Fruit fly (Drosophila melanogaster) whole organism, embryonic: Measurements from ENCODE around the gene CG31259.

Experiments
- ATbp ChIP-seq: fragments of 200-800 bp; sonication (Bioruptor generic); optimal IDR thresholded peaks from 2 replicates; lab custom pipeline; 2017; ENCODE audit warnings: missing biosample characterization, mild to moderate bottlenecking, missing genetic modification characterization, missing genetic modification reagents
- Adf1 ChIP-seq: fragments of 200-800 bp; sonication (Bioruptor generic); IDR thresholded peaks from 2 replicates; pipeline ENCODE4 v1.3.6; 2022; ENCODE audit warnings: missing biosample characterization, missing genetic modification characterization
- Bdp1 ChIP-seq: fragments of 200-800 bp; sonication (Bioruptor generic); optimal IDR thresholded peaks from 3 replicates; lab custom pipeline; 2016; ENCODE audit warnings: missing biosample characterization, missing genetic modification characterization
- CG1024 ChIP-seq: fragments of 200-800 bp; sonication (Bioruptor generic); IDR thresholded peaks from 2 replicates; pipeline ENCODE4 v1.3.6; 2022; ENCODE audit warnings: missing biosample characterization, missing genetic modification characterization
- CG11456 ChIP-seq: fragments of 200-800 bp; sonication (Bioruptor generic); IDR thresholded peaks from 3 replicates; pipeline ENCODE4 v1.3.6; 2022; ENCODE audit warnings: missing biosample characterization, missing genetic modification characterization
- CG11560 ChIP-seq: fragments of 200-800 bp; sonication (Bioruptor generic); IDR thresholded peaks from 3 replicates; pipeline ENCODE4 v1.3.6; 2022; ENCODE audit warnings: missing biosample characterization, missing genetic modification characterization
- CG11723 ChIP-seq: fragments of 200-800 bp; sonication (Bioruptor generic); optimal IDR thresholded peaks from 2 replicates; lab custom pipeline; 2017; ENCODE audit warnings: missing biosample characterization, mild to moderate bottlenecking, missing genetic modification characterization
- CG1233 ChIP-seq: fragments of 200-800 bp; sonication (Bioruptor generic); optimal IDR thresholded peaks from 4 replicates; lab custom pipeline; 2018; ENCODE audit warnings: missing biosample characterization, mild to moderate bottlenecking, missing genetic modification characterization
- CG14667 ChIP-seq: fragments of 200-800 bp; sonication (Bioruptor generic); IDR thresholded peaks from 2 replicates; pipeline ENCODE4 v1.3.6; 2022; ENCODE audit warnings: missing biosample characterization, missing genetic modification characterization
- CG15073 ChIP-seq: fragments of 200-800 bp; sonication (Bioruptor generic); optimal IDR thresholded peaks from 2 replicates; lab custom pipeline; 2016; ENCODE audit warnings: missing biosample characterization, missing genetic modification characterization
- CG15514 ChIP-seq: fragments of 200-800 bp; sonication (Bioruptor generic); optimal IDR thresholded peaks from 3 replicates; lab custom pipeline; 2017; ENCODE audit warnings: missing biosample characterization, missing genetic modification characterization, mild to moderate bottlenecking, moderate library complexity, missing genetic modification reagents
- CG17359 ChIP-seq: fragments of 200-800 bp; sonication (Bioruptor generic); optimal IDR thresholded peaks from 3 replicates; lab custom pipeline; 2018; ENCODE audit warnings: missing biosample characterization, mild to moderate bottlenecking, missing genetic modification characterization, moderate library complexity
- CG2678 ChIP-seq: fragments of 200-800 bp; sonication (Bioruptor generic); optimal IDR thresholded peaks from 3 replicates; lab custom pipeline; 2019; ENCODE audit warnings: missing biosample characterization, mild to moderate bottlenecking, missing genetic modification characterization, moderate library complexity
- CG3847 ChIP-seq: fragments of 200-800 bp; sonication (Bioruptor generic); IDR thresholded peaks from 2 replicates; pipeline ENCODE4 v1.3.6; 2022; ENCODE audit warnings: missing biosample characterization, missing genetic modification characterization
- CG4730 ChIP-seq: fragments of 200-800 bp; sonication (Bioruptor generic); IDR thresholded peaks from 2 replicates; pipeline ENCODE4 v1.3.6; 2022; ENCODE audit warnings: missing biosample characterization, missing genetic modification characterization
- CG7372 ChIP-seq: fragments of 200-800 bp; sonication (Bioruptor generic); IDR thresholded peaks from 2 replicates; pipeline ENCODE4 v1.3.6; 2022; ENCODE audit warnings: missing biosample characterization, missing genetic modification characterization
- CG7556 ChIP-seq: fragments of 200-800 bp; sonication (Bioruptor generic); optimal IDR thresholded peaks from 2 replicates; lab custom pipeline; 2017; ENCODE audit warnings: missing biosample characterization, mild to moderate bottlenecking, missing genetic modification characterization
- CG7839 ChIP-seq: fragments of 200-800 bp; sonication (Bioruptor generic); optimal IDR thresholded peaks from 3 replicates; lab custom pipeline; 2018; ENCODE audit warnings: missing biosample characterization, mild to moderate bottlenecking, missing genetic modification characterization, moderate library complexity
- CG9876 ChIP-seq: fragments of 200-800 bp; sonication (Bioruptor generic); optimal IDR thresholded peaks from 2 replicates; lab custom pipeline; 2016; ENCODE audit warnings: missing biosample characterization, missing genetic modification characterization
- GATAe ChIP-seq: fragments of 200-800 bp; sonication (Bioruptor generic); conservative IDR thresholded peaks from 2 replicates; pipeline ENCODE4 v1.3.6; 2022; ENCODE audit warnings: missing biosample characterization, missing genetic modification characterization
- Hand ChIP-seq: fragments of 200-800 bp; sonication (Bioruptor generic); optimal IDR thresholded peaks from 2 replicates; lab custom pipeline; 2017; ENCODE audit warnings: mild to moderate bottlenecking, missing biosample characterization, missing genetic modification reagents, missing genetic modification characterization
- HmgZ ChIP-seq: fragments of 200-800 bp; sonication (Bioruptor generic); optimal IDR thresholded peaks from 2 replicates; lab custom pipeline; 2018; ENCODE audit warnings: missing biosample characterization, mild to moderate bottlenecking, missing genetic modification characterization
- Med ChIP-seq: fragments of 200-800 bp; sonication (Bioruptor generic); peaks from one replicate; lab custom pipeline; 2016; ENCODE audit warnings: missing biosample characterization, missing genetic modification characterization, mild to moderate bottlenecking, inconsistent platforms, moderate library complexity
- Meics ChIP-seq: fragments of 200-800 bp; sonication (Bioruptor generic); optimal IDR thresholded peaks from 2 replicates; lab custom pipeline; 2017; ENCODE audit warnings: missing biosample characterization, mild to moderate bottlenecking, missing genetic modification characterization
- Nf-YA ChIP-seq: fragments of 200-800 bp; sonication (Bioruptor generic); IDR thresholded peaks from 2 replicates; pipeline ENCODE4 v1.3.6; 2022; ENCODE audit warnings: missing biosample characterization, missing genetic modification characterization
- PHDP ChIP-seq: fragments of 200-800 bp; sonication (Bioruptor generic); optimal IDR thresholded peaks from 3 replicates; lab custom pipeline; 2018; ENCODE audit warnings: missing biosample characterization, mild to moderate bottlenecking, missing genetic modification characterization, moderate library complexity
- Pdp1 ChIP-seq, 2 experiments: fragments of 200-800 bp; sonication (Bioruptor generic); optimal IDR thresholded peaks; 3 replicates each; lab custom pipeline; 2016; ENCODE audit warnings: missing biosample characterization in 2 of 2, missing genetic modification characterization in 2 of 2, mild to moderate bottlenecking in 1 of 2, moderate library complexity in 1 of 2
- Ptx1 ChIP-seq: fragments of 200-800 bp; sonication (Bioruptor generic); IDR thresholded peaks from 2 replicates; pipeline ENCODE4 v1.3.6; 2022; ENCODE audit warnings: missing biosample characterization, missing genetic modification characterization
- Tbp ChIP-seq: fragments of >200 bp; optimal IDR thresholded peaks from 2 replicates; lab custom pipeline; 2018; ENCODE audit warnings: missing biosample characterization, missing genetic modification characterization
- Xbp1 ChIP-seq: fragments of 200-800 bp; sonication (Bioruptor generic); optimal IDR thresholded peaks from 3 replicates; lab custom pipeline; 2016; ENCODE audit warnings: missing biosample characterization, mild to moderate bottlenecking, missing genetic modification characterization
- Xrp1 ChIP-seq: fragments of 200-800 bp; sonication (Bioruptor generic); IDR thresholded peaks from 2 replicates; pipeline ENCODE4 v1.3.6; 2022; ENCODE audit warnings: missing biosample characterization, missing genetic modification characterization
- bab2 ChIP-seq: fragments of 200-800 bp; sonication (Bioruptor generic); optimal IDR thresholded peaks from 2 replicates; lab custom pipeline; 2016; ENCODE audit warnings: missing biosample characterization, missing genetic modification characterization
- cad ChIP-seq: fragments of >200 bp; optimal IDR thresholded peaks from 2 replicates; lab custom pipeline; 2017; ENCODE audit warnings: missing biosample characterization, missing genetic modification characterization
- ci ChIP-seq: fragments of 200-800 bp; sonication (Bioruptor generic); IDR thresholded peaks from 3 replicates; pipeline ENCODE4 v1.3.6; 2022; ENCODE audit warnings: missing biosample characterization, missing genetic modification characterization
- esg ChIP-seq: fragments of 200-800 bp; sonication (Bioruptor generic); conservative IDR thresholded peaks from 2 replicates; pipeline ENCODE4 v1.3.6; 2022; ENCODE audit warnings: missing biosample characterization, missing genetic modification characterization
- gsb ChIP-seq: fragments of 200-800 bp; sonication (Bioruptor generic); IDR thresholded peaks from 2 replicates; pipeline ENCODE4 v1.3.6; 2022; ENCODE audit warnings: missing biosample characterization, missing genetic modification characterization
- ind ChIP-seq: fragments of 200-800 bp; sonication (Bioruptor generic); optimal IDR thresholded peaks from 3 replicates; lab custom pipeline; 2016; ENCODE audit warnings: missing biosample characterization, missing genetic modification characterization
- lilli ChIP-seq: fragments of 200-800 bp; sonication (Bioruptor generic); optimal IDR thresholded peaks from 3 replicates; lab custom pipeline; 2016; ENCODE audit warnings: missing biosample characterization, missing genetic modification characterization
- nom ChIP-seq: fragments of 200-800 bp; sonication (Bioruptor generic); optimal IDR thresholded peaks from 2 replicates; lab custom pipeline; 2017; ENCODE audit warnings: missing biosample characterization, missing genetic modification characterization, mild to moderate bottlenecking, moderate library complexity, missing genetic modification reagents
- org-1 ChIP-seq: fragments of 200-800 bp; sonication (Bioruptor generic); optimal IDR thresholded peaks from 2 replicates; lab custom pipeline; 2017; ENCODE audit warnings: missing biosample characterization, missing genetic modification characterization
- prd ChIP-seq, 3 experiments: fragments of >200 bp in 2 of 3; fragments of 200-800 bp in 1 of 3; sonication (Bioruptor generic) in 1 of 3; optimal IDR thresholded peaks in 2 of 3; IDR thresholded peaks in 1 of 3; 2 replicates in 2 of 3; 3 replicates in 1 of 3; pipeline versions ENCODE4 v1.3.6 to Lab custom; 2017 to 2022; ENCODE audit warnings: missing biosample characterization in 1 of 3, missing genetic modification characterization in 1 of 3
- ro ChIP-seq: fragments of 200-800 bp; sonication (Bioruptor generic); IDR thresholded peaks from 2 replicates; pipeline ENCODE4 v1.3.6; 2022; ENCODE audit warnings: missing biosample characterization, missing genetic modification characterization
- schlank ChIP-seq: fragments of 200-800 bp; sonication (Bioruptor generic); optimal IDR thresholded peaks from 2 replicates; lab custom pipeline; 2018; ENCODE audit warnings: missing biosample characterization, mild to moderate bottlenecking, missing genetic modification characterization
- sens ChIP-seq: fragments of 200-800 bp; sonication (Bioruptor generic); peaks from one replicate; lab custom pipeline; 2016; ENCODE audit warnings: missing biosample characterization, missing genetic modification characterization
- sisA ChIP-seq: fragments of 200-800 bp; sonication (Bioruptor generic); IDR thresholded peaks from 2 replicates; pipeline ENCODE4 v1.3.6; 2022; ENCODE audit warnings: missing biosample characterization, missing genetic modification characterization
- sr ChIP-seq: fragments of 200-800 bp; sonication (Bioruptor generic); IDR thresholded peaks from 3 replicates; pipeline ENCODE4 v1.3.6; 2022; ENCODE audit warnings: missing biosample characterization, missing genetic modification characterization
- tgo ChIP-seq: fragments of 200-800 bp; sonication (Bioruptor generic); IDR thresholded peaks from 3 replicates; pipeline ENCODE4 v1.3.6; 2022; ENCODE audit warnings: missing biosample characterization, missing genetic modification characterization
- ttk ChIP-seq: fragments of 200-800 bp; sonication (Bioruptor generic); IDR thresholded peaks from 2 replicates; pipeline ENCODE4 v2.1.2; 2022; ENCODE audit warnings: missing biosample characterization, missing genetic modification characterization
- vvl ChIP-seq: fragments of 200-800 bp; sonication (Bioruptor generic); IDR thresholded peaks from 2 replicates; pipeline ENCODE4 v1.3.6; 2022; ENCODE audit warnings: missing biosample characterization, missing genetic modification characterization
- zfh1 ChIP-seq: fragments of 200-800 bp; sonication (Bioruptor generic); IDR thresholded peaks from 3 replicates; pipeline ENCODE4 v1.3.6; 2022; ENCODE audit warnings: missing biosample characterization, missing genetic modification characterization

Gene CG31259

dm6 chr3R:8524277-8524676 is 533 bp downstream of the CG31259 start (continued):
- TF ChIP-seq Xrp1 (GFP tag; lab: Robert Waterston, UW): no peak
- TF ChIP-seq CG7556: peak; percentile 18
- TF ChIP-seq CG4730: no peak
- TF ChIP-seq sisA: peak; percentile 47; the same call in 1 of the 2 replicates
- TF ChIP-seq prd (optimal IDR thresholded peaks at IDR 0.05; lab: Kevin White, UChicago): no peak
- peak; percentile 48; the same call in 1 of the 3 replicates for TF ChIP-seq prd (GFP tag; IDR thresholded peaks at IDR 0.05; lab: Robert Waterston, UW)
- peak; percentile 50 for TF ChIP-seq gsb
- TF ChIP-seq HmgZ: no peak
- TF ChIP-seq PHDP: peak; percentile 28
- TF ChIP-seq lilli: peak; percentile 62
- TF ChIP-seq schlank: peak; percentile 22
- peak; percentile 20 for TF ChIP-seq CG15514 (GFP tag; lab: Kevin White, UChicago)
- peak; percentile 55 for TF ChIP-seq CG2678 (tag; lab: Kevin White, UChicago)
- TF ChIP-seq Pdp1 (GFP tag; optimal IDR thresholded peaks at IDR 0.05; lab: Kevin White, UChicago): no peak
- peak; percentile 20; the same call in 1 of the 2 replicates for TF ChIP-seq CG3847 (GFP tag; lab: Robert Waterston, UW)
- TF ChIP-seq vvl (GFP tag; lab: Robert Waterston, UW): peak; percentile 31; the same call in 1 of the 2 replicates
- TF ChIP-seq cad: no peak
- TF ChIP-seq Tbp (GFP tag; lab: Kevin White, UChicago): no peak
- 0 out of 2 replicates have a peak, but pooled peaks have one; percentile 22 for TF ChIP-seq CG7372 (GFP tag; lab: Robert Waterston, UW)
- TF ChIP-seq CG11723 (GFP tag; lab: Kevin White, UChicago): no peak
- 0 out of 2 replicates have a peak, but pooled peaks have one; percentile 19 for TF ChIP-seq CG1024 (GFP tag; lab: Robert Waterston, UW)
- TF ChIP-seq nom (GFP tag; lab: Kevin White, UChicago): no peak
- TF ChIP-seq Meics: peak; percentile 39
- no peak for TF ChIP-seq Hand (GFP tag; lab: Kevin White, UChicago)
- TF ChIP-seq ATbp (GFP tag; lab: Kevin White, UChicago): peak; percentile 10
- TF ChIP-seq CG15073 (GFP tag; lab: Kevin White, UChicago): no peak
- 0 out of 3 replicates have a peak, but pooled peaks have one; percentile 11 for TF ChIP-seq sr (GFP tag; lab: Robert Waterston, UW)
- peak; percentile 18; the same call in 1 of the 3 replicates for TF ChIP-seq tgo (GFP tag; lab: Robert Waterston, UW)
- TF ChIP-seq Bdp1 (GFP tag; lab: Kevin White, UChicago): no peak
- TF ChIP-seq org-1 (GFP tag; lab: Kevin White, UChicago): peak; percentile 7
- TF ChIP-seq CG1233: no peak
- 0 out of 2 replicates have a peak, but pooled peaks have one; percentile 21 for TF ChIP-seq CG14667 (GFP tag; lab: Robert Waterston, UW)
- TF ChIP-seq ttk (GFP tag; lab: Robert Waterston, UW): peak; percentile 23; the same call in 1 of the 2 replicates
- TF ChIP-seq Nf-YA: 0 out of 2 replicates have a peak, but pooled peaks have one; percentile 7
- TF ChIP-seq CG7839 (tag; lab: Kevin White, UChicago): peak; percentile 50
- peak; percentile 90 for TF ChIP-seq Med (GFP tag; lab: Kevin White, UChicago)
- TF ChIP-seq CG9876 (GFP tag; lab: Kevin White, UChicago): no peak
- peak; percentile 40; the same call in 1 of the 3 replicates for TF ChIP-seq CG11560
- TF ChIP-seq Adf1 (GFP tag; lab: Robert Waterston, UW): peak; percentile 16; the same call in 1 of the 2 replicates
- TF ChIP-seq esg (GFP tag; lab: Robert Waterston, UW): 0 out of 2 replicates have a peak, but pooled peaks have one; percentile 5
- TF ChIP-seq ind: peak; percentile 47
- peak; percentile 25 for TF ChIP-seq Xbp1
- peak; percentile 68 for TF ChIP-seq sens (GFP tag; lab: Kevin White, UChicago)
- TF ChIP-seq GATAe (GFP tag; lab: Robert Waterston, UW): no peak
- TF ChIP-seq CG17359 (tag; lab: Kevin White, UChicago): peak; percentile 36
- 0 out of 3 replicates have a peak, but pooled peaks have one; percentile 39 for TF ChIP-seq zfh1 (GFP tag; lab: Robert Waterston, UW)
- TF ChIP-seq CG11456: peak; percentile 48; the same call in 1 of the 3 replicates
- peak; percentile 48 for TF ChIP-seq Ptx1
- no peak for TF ChIP-seq ro
- TF ChIP-seq ci (GFP tag; lab: Robert Waterston, UW): peak; percentile 63
- peak; percentile 13 for TF ChIP-seq bab2 (GFP tag; lab: Kevin White, UChicago)
